Worm (Caenorhabditis elegans) whole organism, young adult: ENCODE measurements around the gene F10C2.7.

ENCODE experiments used
- ama-1 ChIP-seq, 3 experiments: fragments of 150-350 bp in 1 of 3; sonication (generic microtip) in 2 of 3; optimal IDR thresholded peaks; 2 replicates each; lab custom pipeline; 2014 to 2018; ENCODE audit warnings: missing biosample characterization in 2 of 3, missing genetic modification characterization in 2 of 3, missing genetic modification reagents in 2 of 3
- ets-4 ChIP-seq: fragments of 200-800 bp; sonication (Bioruptor generic); optimal IDR thresholded peaks from 2 replicates; lab custom pipeline; 2018; ENCODE audit warnings: mild to moderate bottlenecking, missing genetic modification characterization, missing compliant biosample characterization

DNA sequence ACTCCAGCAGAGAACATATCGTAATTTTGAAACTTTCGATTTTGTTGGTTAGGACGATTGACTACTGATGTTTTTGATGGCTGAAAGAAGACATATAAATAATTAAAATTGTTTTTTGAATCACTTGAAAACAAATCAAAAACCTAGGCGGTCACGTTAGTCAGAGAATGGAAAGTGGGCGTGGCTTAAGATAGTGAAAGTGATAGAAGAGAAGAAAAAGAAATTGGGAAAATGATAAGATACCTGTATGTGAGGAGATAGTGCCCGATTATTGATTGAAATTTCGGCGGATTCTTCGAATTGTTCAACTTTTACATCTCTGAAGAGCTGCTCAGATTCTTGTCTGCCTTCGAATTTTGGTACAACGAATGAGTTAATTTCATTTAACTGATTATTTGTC, 42.0 kb upstream of the F10C2.7 start:
- TF ChIP-seq ama-1 (optimal IDR thresholded peaks at IDR 0.05; lab: Kevin White, UChicago), result no peak
- TF ChIP-seq ama-1 (GFP tag; optimal IDR thresholded peaks at IDR 0.05; lab: Kevin White, UChicago), result no peak
- no peak for TF ChIP-seq ets-4 (GFP tag; lab: Kevin White, UChicago)
